Worm (Caenorhabditis elegans) whole organism, early embryonic: ENCODE results near the gene cec-6.
A peak's percentile ranks its signal among the peaks of the same experiment; 100 is the strongest.

Experiments used
- B0310.2 ChIP-seq: sonication (generic microtip); optimal IDR thresholded peaks from 2 replicates; lab custom pipeline; 2016; ENCODE audit warnings: mild to moderate bottlenecking, missing genetic modification characterization, missing compliant biosample characterization
- F13C5.2 ChIP-seq: sonication (generic microtip); optimal IDR thresholded peaks from 2 replicates; lab custom pipeline; 2017; ENCODE audit warnings: mild to moderate bottlenecking, missing genetic modification characterization, inconsistent platforms, missing compliant biosample characterization
- aly-1 ChIP-seq: sonication (generic microtip); optimal IDR thresholded peaks from 2 replicates; lab custom pipeline; 2016; ENCODE audit warnings: missing genetic modification characterization, missing compliant biosample characterization
- ama-1 ChIP-seq: fragments of 150-350 bp; optimal IDR thresholded peaks from 2 replicates; lab custom pipeline; 2014
- ceh-13 ChIP-seq: fragments of 200-800 bp; sonication (Bioruptor generic); optimal IDR thresholded peaks from 2 replicates; lab custom pipeline; 2018; ENCODE audit warnings: mild to moderate bottlenecking, missing genetic modification characterization, missing compliant biosample characterization
- ceh-36 ChIP-seq: sonication (generic microtip); optimal IDR thresholded peaks from 2 replicates; lab custom pipeline; 2016; ENCODE audit warnings: missing genetic modification characterization, inconsistent platforms, missing compliant biosample characterization
- ets-7 ChIP-seq: sonication (generic microtip); optimal IDR thresholded peaks from 2 replicates; lab custom pipeline; 2016; ENCODE audit warnings: missing genotype, missing genetic modification characterization, missing compliant biosample characterization
- flt-1 ChIP-seq: fragments of 200-800 bp; sonication (Bioruptor generic); IDR thresholded peaks from 2 replicates; pipeline ENCODE4 v1.3.6; 2022; ENCODE audit warnings: missing genetic modification characterization, missing compliant biosample characterization
- hmbx-1 ChIP-seq: sonication (generic microtip); optimal IDR thresholded peaks from 2 replicates; lab custom pipeline; 2016; ENCODE audit warnings: mild to moderate bottlenecking, missing genetic modification characterization, missing compliant biosample characterization
- hmg-4 ChIP-seq: fragments of 200-800 bp; sonication (Bioruptor generic); optimal IDR thresholded peaks from 2 replicates; lab custom pipeline; 2018; ENCODE audit warnings: mild to moderate bottlenecking, missing genetic modification characterization, missing compliant biosample characterization
- hnd-1 ChIP-seq: sonication (generic microtip); optimal IDR thresholded peaks from 2 replicates; lab custom pipeline; 2016; ENCODE audit warnings: missing genetic modification characterization, missing compliant biosample characterization
- pes-1 ChIP-seq: fragments of 200-800 bp; sonication (Bioruptor generic); IDR thresholded peaks from 2 replicates; pipeline ENCODE4 v1.3.6; 2022; ENCODE audit warnings: missing genetic modification reagents, missing genetic modification characterization, missing compliant biosample characterization
- scrt-1 ChIP-seq: fragments of 200-800 bp; sonication (Bioruptor generic); IDR thresholded peaks from 2 replicates; pipeline ENCODE4 v1.3.6; 2022; ENCODE audit warnings: missing genetic modification characterization, missing compliant biosample characterization
- sea-1 ChIP-seq: fragments of 200-800 bp; sonication (Bioruptor generic); conservative IDR thresholded peaks from 2 replicates; pipeline ENCODE4 v1.3.6; 2022; ENCODE audit warnings: missing genetic modification characterization, missing compliant biosample characterization
- tbx-11 ChIP-seq: fragments of 200-800 bp; sonication (Bioruptor generic); IDR thresholded peaks from 2 replicates; pipeline ENCODE4 v1.3.6; 2022; ENCODE audit warnings: missing genetic modification characterization, missing compliant biosample characterization
- tbx-37 ChIP-seq: fragments of 200-800 bp; sonication (Bioruptor generic); conservative IDR thresholded peaks from 2 replicates; pipeline ENCODE4 v1.3.6; 2022; ENCODE audit warnings: missing genetic modification reagents, missing genetic modification characterization, missing compliant biosample characterization
- tra-4 ChIP-seq: sonication (generic microtip); optimal IDR thresholded peaks from 2 replicates; lab custom pipeline; 2017; ENCODE audit warnings: missing genetic modification characterization, missing compliant biosample characterization

The cec-6 gene

DNA sequence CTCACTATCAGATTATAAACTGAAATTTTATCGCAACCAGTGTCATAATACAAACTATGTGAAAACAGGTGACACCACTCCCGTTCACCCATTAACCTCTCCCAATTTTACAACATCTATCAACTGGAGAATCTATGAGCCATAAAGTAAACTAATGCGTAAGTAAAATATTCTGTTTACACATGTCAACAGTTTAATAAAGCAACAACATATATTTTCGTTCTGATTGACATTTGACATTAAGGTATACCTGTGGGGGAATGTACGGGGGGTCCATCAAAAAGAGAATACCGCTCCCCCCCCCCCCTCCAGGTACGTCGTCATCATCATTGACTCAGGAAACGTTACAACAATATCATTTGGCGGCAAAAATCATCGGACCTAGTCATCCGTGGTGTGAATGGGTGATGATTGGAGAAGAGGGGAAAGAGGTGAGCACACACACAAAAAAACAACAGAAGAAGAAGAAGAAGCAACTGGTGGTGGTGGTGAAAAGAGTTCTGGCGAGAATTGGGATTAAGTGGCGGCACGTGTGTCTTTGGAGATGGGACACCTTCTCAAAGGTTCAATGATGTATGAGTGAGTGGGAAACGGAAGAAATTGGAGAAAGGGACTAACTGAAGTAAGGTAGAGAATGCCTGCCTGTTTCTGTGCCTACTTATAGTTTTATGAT, 17.8 kb upstream of the cec-6 start:
- TF ChIP-seq ets-7 (tag; lab: Kevin White, UChicago) (no peak), flt-1 (no peak), scrt-1 (GFP tag; lab: Robert Waterston, UW) (no peak), B0310.2 (tag; lab: Kevin White, UChicago) (no peak), hmbx-1 (tag; lab: Kevin White, UChicago) (no peak), tra-4 (tag; lab: Kevin White, UChicago) (no peak), ama-1 (lab: Kevin White, UChicago) (no peak), hmg-4 (no peak), aly-1 (tag; lab: Kevin White, UChicago) (no peak)

DNA sequence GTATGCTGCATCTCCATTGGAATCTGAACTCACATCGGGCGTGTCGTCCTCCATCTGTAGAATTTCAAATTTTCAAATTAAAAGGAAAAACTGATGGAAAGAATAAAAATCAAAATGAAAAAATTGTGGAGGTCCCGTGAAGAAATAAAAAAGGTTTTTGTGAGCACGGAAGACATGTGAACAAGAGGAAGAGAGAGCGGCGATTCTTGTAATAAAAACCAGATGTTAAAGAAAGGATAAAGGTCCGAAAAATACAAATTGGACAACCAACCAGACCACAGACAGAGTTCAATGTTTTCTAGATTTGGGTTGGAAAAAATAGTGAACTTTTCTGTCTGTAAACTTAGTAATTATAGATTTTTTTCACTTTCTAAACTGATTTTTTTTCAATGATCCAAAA, 16.4 kb upstream of the cec-6 start, which contains the start of gene unc-5:
unc-5 (minus strand) TSS at position 54 of the 400 bp plus-strand sequence.
- TF ChIP-seq scrt-1 (GFP tag; lab: Robert Waterston, UW) (no peak), F13C5.2 (tag; lab: Kevin White, UChicago) (no peak), ets-7 (tag; lab: Kevin White, UChicago) (no peak), tra-4 (tag; lab: Kevin White, UChicago) (no peak)

DNA sequence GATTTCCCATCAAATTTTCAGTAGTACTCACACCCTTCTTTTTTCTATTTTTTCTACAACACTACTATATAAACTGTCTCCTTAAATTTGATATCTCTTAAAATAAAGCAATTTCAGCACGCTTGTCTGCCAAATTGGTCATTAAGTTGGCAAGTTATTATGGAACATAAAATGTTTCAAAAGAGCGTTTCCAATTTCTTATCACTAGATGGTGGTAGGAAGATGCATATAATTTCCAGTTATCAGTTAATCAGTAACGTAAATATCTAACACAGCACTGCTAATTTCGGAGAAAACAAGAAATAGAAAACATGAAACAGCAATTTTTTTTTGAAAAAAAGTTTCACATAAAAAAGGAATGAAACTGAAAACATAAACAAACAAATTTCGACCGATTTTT, 13.7 kb upstream of the cec-6 start:
- no peak for TF ChIP-seq ama-1 (lab: Kevin White, UChicago)
- no peak for TF ChIP-seq hmg-4
- no peak for TF ChIP-seq flt-1
- no peak for TF ChIP-seq hmbx-1 (tag; lab: Kevin White, UChicago)
- TF ChIP-seq aly-1 (tag; lab: Kevin White, UChicago): no peak
- TF ChIP-seq ceh-13 (GFP tag; lab: Kevin White, UChicago): no peak
- no peak for TF ChIP-seq pes-1 (GFP tag; lab: Robert Waterston, UW)
- TF ChIP-seq tra-4 (tag; lab: Kevin White, UChicago): no peak
- TF ChIP-seq sea-1: no peak
- no peak for TF ChIP-seq hnd-1
- no peak for TF ChIP-seq F13C5.2 (tag; lab: Kevin White, UChicago)
- no peak for TF ChIP-seq scrt-1 (GFP tag; lab: Robert Waterston, UW)
- TF ChIP-seq ceh-36 (tag; lab: Kevin White, UChicago): no peak
- no peak for TF ChIP-seq tbx-11
- TF ChIP-seq tbx-37 (GFP tag; lab: Robert Waterston, UW): no peak

DNA sequence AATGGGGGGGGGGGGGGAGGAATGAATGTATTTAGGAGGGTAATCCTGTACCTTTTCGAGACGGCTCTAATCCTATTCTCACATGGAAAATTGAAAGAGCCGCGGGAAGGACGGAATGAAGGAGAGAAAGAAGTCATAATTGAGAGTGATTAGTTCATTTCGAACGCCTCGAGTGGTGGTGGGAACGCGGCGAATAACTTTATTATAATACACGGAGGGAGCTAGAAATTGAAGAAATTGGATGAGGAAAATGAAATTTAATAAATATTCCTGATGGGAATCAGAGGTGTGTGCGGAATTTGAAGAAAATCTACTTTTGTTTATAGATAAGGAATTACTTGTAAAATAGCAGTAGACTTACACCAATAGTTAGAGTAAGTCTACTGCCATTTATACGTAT, 11.1 kb upstream of the cec-6 start:
- no peak for TF ChIP-seq ets-7 (tag; lab: Kevin White, UChicago)
- no peak for TF ChIP-seq aly-1 (tag; lab: Kevin White, UChicago)
- no peak for TF ChIP-seq ceh-36 (tag; lab: Kevin White, UChicago)

DNA sequence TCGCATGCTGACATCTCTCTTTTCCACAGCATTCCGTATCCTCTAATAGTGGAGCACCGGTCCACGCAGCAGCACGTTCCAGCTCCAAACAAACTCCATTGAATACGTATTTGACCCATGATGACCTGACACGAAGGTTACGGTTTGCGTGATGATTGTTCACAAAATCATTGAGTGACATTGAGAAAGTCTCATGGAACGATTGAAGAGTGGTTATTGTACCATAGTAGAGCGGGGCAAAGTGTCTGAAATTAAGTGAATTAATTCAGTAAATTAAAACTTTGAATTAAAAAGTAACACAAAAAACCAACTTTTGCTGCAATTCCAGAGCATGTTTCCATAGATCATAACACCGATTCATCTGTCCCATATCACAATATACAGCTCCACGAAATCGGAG, 10.1 kb upstream of the cec-6 start:
- no peak for TF ChIP-seq scrt-1 (GFP tag; lab: Robert Waterston, UW)
- TF ChIP-seq B0310.2 (tag; lab: Kevin White, UChicago): no peak
- no peak for TF ChIP-seq sea-1
- TF ChIP-seq hmbx-1 (tag; lab: Kevin White, UChicago): no peak
- no peak for TF ChIP-seq ets-7 (tag; lab: Kevin White, UChicago)
- no peak for TF ChIP-seq ama-1 (lab: Kevin White, UChicago)
- TF ChIP-seq ceh-13 (GFP tag; lab: Kevin White, UChicago): no peak
- no peak for TF ChIP-seq F13C5.2 (tag; lab: Kevin White, UChicago)
- TF ChIP-seq flt-1: no peak
- TF ChIP-seq ceh-36 (tag; lab: Kevin White, UChicago): no peak
- TF ChIP-seq aly-1 (tag; lab: Kevin White, UChicago): no peak
- no peak for TF ChIP-seq tbx-37 (GFP tag; lab: Robert Waterston, UW)
- no peak for TF ChIP-seq tbx-11
- no peak for TF ChIP-seq tra-4 (tag; lab: Kevin White, UChicago)
- TF ChIP-seq hnd-1: no peak
- TF ChIP-seq pes-1 (GFP tag; lab: Robert Waterston, UW): no peak
- TF ChIP-seq hmg-4: no peak

DNA sequence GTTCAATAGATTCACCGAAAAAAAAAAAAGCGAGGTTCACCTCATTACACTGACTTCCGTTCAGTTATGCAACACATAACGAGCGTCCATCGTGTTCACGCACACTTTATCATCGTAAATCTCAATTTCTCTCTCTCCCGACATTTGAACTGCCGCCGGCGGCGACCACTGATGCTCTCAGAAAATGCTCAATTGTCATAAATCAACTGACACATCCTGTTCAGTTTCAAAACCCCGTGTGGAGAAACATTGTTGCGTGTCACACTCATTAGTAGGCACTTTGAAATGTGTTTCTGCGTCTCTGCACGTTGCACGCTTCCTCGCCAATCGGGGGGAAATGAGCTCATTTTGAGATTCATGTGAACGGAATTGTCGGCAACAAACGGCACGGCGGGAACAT, 8.9 kb upstream of the cec-6 start:
- TF ChIP-seq hmbx-1 (tag; lab: Kevin White, UChicago): no peak
- no peak for TF ChIP-seq ceh-13 (GFP tag; lab: Kevin White, UChicago)
- no peak for TF ChIP-seq F13C5.2 (tag; lab: Kevin White, UChicago)
- no peak for TF ChIP-seq flt-1
- TF ChIP-seq pes-1 (GFP tag; lab: Robert Waterston, UW): no peak
- no peak for TF ChIP-seq ama-1 (lab: Kevin White, UChicago)

DNA sequence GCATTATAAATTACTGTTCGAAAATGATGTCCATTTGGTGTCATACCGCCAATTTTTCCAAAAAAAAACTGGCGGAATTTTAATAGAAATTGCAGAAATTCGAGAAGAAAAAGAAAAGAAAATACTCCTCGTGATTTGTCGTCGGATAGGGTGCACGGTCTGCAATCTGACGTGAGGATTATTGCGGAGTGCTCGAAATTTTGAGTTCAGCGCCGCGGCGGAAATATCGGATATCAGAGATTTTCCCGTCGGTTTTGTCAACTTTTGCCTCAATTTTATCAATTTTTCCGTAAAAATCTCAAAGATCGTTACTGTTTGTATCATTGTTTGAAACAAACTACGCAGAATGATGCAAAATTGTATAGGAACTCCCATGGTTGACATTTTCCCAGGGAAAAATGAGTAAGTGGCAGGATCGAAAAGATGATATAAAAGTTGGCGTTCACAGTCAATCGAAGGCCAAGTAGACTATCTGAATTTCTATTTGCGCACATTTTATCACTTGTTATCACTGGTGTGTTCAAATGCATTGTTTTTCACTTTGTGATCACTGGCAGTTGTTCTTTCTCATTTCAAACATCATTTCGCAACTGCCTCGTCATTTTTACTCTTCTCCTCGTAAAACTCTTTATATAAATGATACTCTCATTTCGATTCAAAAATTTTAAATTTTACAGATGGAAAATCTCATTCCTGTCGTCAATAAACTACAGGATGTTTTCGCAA, 6.7 kb upstream of the cec-6 start, which contains the start of the genes fem-1 and drp-1:
fem-1 (minus strand) TSS at position 150 of the 726 bp plus-strand sequence.
drp-1 (plus strand) TSS at position 676 of the 726 bp plus-strand sequence.
- TF ChIP-seq B0310.2 (tag; lab: Kevin White, UChicago) (no peak), hmg-4 (peak; percentile 30), tbx-37 (GFP tag; lab: Robert Waterston, UW) (no peak), hnd-1 (no peak), F13C5.2 (tag; lab: Kevin White, UChicago) (peak; percentile 29), tbx-11 (no peak), ceh-13 (GFP tag; lab: Kevin White, UChicago) (no peak), hmbx-1 (tag; lab: Kevin White, UChicago) (no peak), scrt-1 (GFP tag; lab: Robert Waterston, UW) (no peak)
